Fruit fly (Drosophila melanogaster): ENCODE results near the gene mtd.

The mtd gene

dm6 chr3R:5226025-5226424 lies 124.2 kb downstream of the mtd start, which contains the start of gene Vps37B (continued):
- TF ChIP-seq rib (GFP tag; IDR thresholded peaks at IDR 0.05) (no peak), CG9932 (GFP tag; IDR thresholded peaks at IDR 0.05) (no peak), gcm2 (GFP tag; optimal IDR thresholded peaks at IDR 0.05) (no peak), CG17359 (tag; optimal IDR thresholded peaks at IDR 0.05) (no peak), CG10267 (tag; optimal IDR thresholded peaks at IDR 0.05) (peak; percentile 26), CG6689 (GFP tag; IDR thresholded peaks at IDR 0.05) (no peak), gfzf (GFP tag; optimal IDR thresholded peaks at IDR 0.05) (peak; percentile 83), Myb (GFP tag; optimal IDR thresholded peaks at IDR 0.05) (peak; percentile 75), ewg (GFP tag; optimal IDR thresholded peaks at IDR 0.05) (no peak), Bgb (GFP tag; IDR thresholded peaks at IDR 0.05; ENCODE audit: partially characterized antibody) (no peak; the same call in 1 of the 2 replicates), amos (GFP tag; IDR thresholded peaks at IDR 0.05; ENCODE audit: partially characterized antibody) (peak; percentile 19; the same call in 1 of the 2 replicates), Hr78 (GFP tag; optimal IDR thresholded peaks at IDR 0.05) (no peak), CG4617 (GFP tag; optimal IDR thresholded peaks at IDR 0.05; ENCODE audit: borderline replicate concordance) (peak; percentile 64), CG9797 (GFP tag; optimal IDR thresholded peaks at IDR 0.05) (peak; percentile 56), CG15514 (GFP tag; optimal IDR thresholded peaks at IDR 0.05) (peak; percentile 24)

dm6 chr3R:5223839-5224238 lies 126.4 kb downstream of the mtd start, which contains the start of gene CG14664:
Gene CG14664 (plus strand): TSS chr3R:5224139.
- TF ChIP-seq ems (GFP tag; optimal IDR thresholded peaks at IDR 0.05) (no peak), Myb (GFP tag; optimal IDR thresholded peaks at IDR 0.05) (no peak), bowl (GFP tag; IDR thresholded peaks at IDR 0.05) (no peak), MBD-R2 (GFP tag; IDR thresholded peaks at IDR 0.05) (0 out of 2 replicates have a peak, but pooled peaks have one; percentile 11), gro (GFP tag; optimal IDR thresholded peaks at IDR 0.05) (no peak)

dm6 chr3R:5223135-5223534 lies 127.1 kb downstream of the mtd start, which contains the start of gene CG2604:
Gene CG2604 (minus strand): TSS chr3R:5223365.
- no peak for TF ChIP-seq Lpt (GFP tag; optimal IDR thresholded peaks at IDR 0.05)
- TF ChIP-seq CG42726 (GFP tag; IDR thresholded peaks at IDR 0.05; ENCODE audit: partially characterized antibody), result no peak
- TF ChIP-seq CG3995 (GFP tag; optimal IDR thresholded peaks at IDR 0.05), result peak; percentile 65
- TF ChIP-seq mirr (GFP tag; optimal IDR thresholded peaks at IDR 0.05), result peak; percentile 31
- TF ChIP-seq ato (GFP tag; IDR thresholded peaks at IDR 0.05; ENCODE audit: partially characterized antibody), result no peak
- no peak for TF ChIP-seq pho (GFP tag; optimal IDR thresholded peaks at IDR 0.05)
- TF ChIP-seq CG12744 (GFP tag; optimal IDR thresholded peaks at IDR 0.05), result no peak
- TF ChIP-seq gsb-n (tag; optimal IDR thresholded peaks at IDR 0.05), result no peak
- no peak for TF ChIP-seq tup (GFP tag; optimal IDR thresholded peaks at IDR 0.05)
- no peak for TF ChIP-seq CG17829 (tag; optimal IDR thresholded peaks at IDR 0.05)
- no peak for TF ChIP-seq prd (optimal IDR thresholded peaks at IDR 0.05)
- TF ChIP-seq prd (GFP tag; IDR thresholded peaks at IDR 0.05), result no peak
- no peak for TF ChIP-seq bbx (GFP tag; IDR thresholded peaks at IDR 0.05; ENCODE audit: partially characterized antibody)
- TF ChIP-seq CTCF (GFP tag; optimal IDR thresholded peaks at IDR 0.05), result no peak
- no peak for TF ChIP-seq Hand (GFP tag; optimal IDR thresholded peaks at IDR 0.05)
- peak in 1 of 2 experiments; percentile 28 for TF ChIP-seq Dfd (GFP tag; optimal IDR thresholded peaks at IDR 0.05)
- TF ChIP-seq CG1603 (tag; optimal IDR thresholded peaks at IDR 0.05), result peak; percentile 31
- TF ChIP-seq sug (tag; optimal IDR thresholded peaks at IDR 0.05), result peak; percentile 23
- TF ChIP-seq br (optimal IDR thresholded peaks at IDR 0.05), result no peak
- no peak for TF ChIP-seq h (optimal IDR thresholded peaks at IDR 0.05)
- TF ChIP-seq CG30020 (tag; optimal IDR thresholded peaks at IDR 0.05), result peak; percentile 79
- TF ChIP-seq ATbp (GFP tag; optimal IDR thresholded peaks at IDR 0.05), result no peak
- peak; percentile 10 for TF ChIP-seq HmgZ (tag; optimal IDR thresholded peaks at IDR 0.05)
- peak; percentile 50 for TF ChIP-seq Elba2 (GFP tag; optimal IDR thresholded peaks at IDR 0.05)
- TF ChIP-seq CG32532 (GFP tag; IDR thresholded peaks at IDR 0.05), result 0 out of 2 replicates have a peak, but pooled peaks have one; percentile 44
- peak; percentile 50 for TF ChIP-seq Drgx (GFP tag; IDR thresholded peaks at IDR 0.05)
- TF ChIP-seq ttk (GFP tag; IDR thresholded peaks at IDR 0.05), result no peak
- TF ChIP-seq odd (GFP tag; optimal IDR thresholded peaks at IDR 0.05), result no peak
- no peak for TF ChIP-seq Hr78 (GFP tag; optimal IDR thresholded peaks at IDR 0.05)
- TF ChIP-seq exex (tag; optimal IDR thresholded peaks at IDR 0.05), result peak; percentile 49
- TF ChIP-seq HLH3B (GFP tag; IDR thresholded peaks at IDR 0.05), result no peak
- no peak for TF ChIP-seq CG7372 (GFP tag; IDR thresholded peaks at IDR 0.05)

Data from whole organism, embryonic.